Fruit fly (Drosophila melanogaster) whole organism, embryonic: Measurements from ENCODE around the gene CG7352.

ENCODE experiments used
- Atf3 ChIP-seq: fragments of 200-800 bp; sonication (Bioruptor generic); optimal IDR thresholded peaks from 3 replicates; lab custom pipeline; 2016; ENCODE audit warnings: missing biosample characterization, missing genetic modification characterization
- B-H2 ChIP-seq: fragments of 200-800 bp; sonication (Bioruptor generic); optimal IDR thresholded peaks from 2 replicates; lab custom pipeline; 2018; ENCODE audit warnings: missing biosample characterization, mild to moderate bottlenecking, missing genetic modification characterization
- BtbVII ChIP-seq: fragments of 200-800 bp; sonication (Bioruptor generic); optimal IDR thresholded peaks from 3 replicates; lab custom pipeline; 2017; ENCODE audit warnings: missing biosample characterization, mild to moderate bottlenecking, missing genetic modification characterization
- CG11093 ChIP-seq: fragments of 200-800 bp; sonication (Bioruptor generic); IDR thresholded peaks from 3 replicates; pipeline ENCODE4 v1.3.6; 2022; ENCODE audit warnings: missing biosample characterization, missing genetic modification characterization
- CG13894 ChIP-seq: fragments of 200-800 bp; sonication (Bioruptor generic); optimal IDR thresholded peaks from 3 replicates; lab custom pipeline; 2018; ENCODE audit warnings: missing biosample characterization, mild to moderate bottlenecking, missing genetic modification characterization, moderate library complexity
- CG1603 ChIP-seq: fragments of 200-800 bp; sonication (Bioruptor generic); optimal IDR thresholded peaks from 2 replicates; lab custom pipeline; 2019; ENCODE audit warnings: missing biosample characterization, mild to moderate bottlenecking, missing genetic modification characterization, moderate library complexity
- CG17186 ChIP-seq: fragments of 200-800 bp; sonication (Bioruptor generic); optimal IDR thresholded peaks from 3 replicates; lab custom pipeline; 2017; ENCODE audit warnings: missing biosample characterization, missing genetic modification reagents, missing genetic modification characterization
- CG18599 ChIP-seq: fragments of 200-800 bp; sonication (Bioruptor generic); optimal IDR thresholded peaks from 3 replicates; lab custom pipeline; 2017; ENCODE audit warnings: missing biosample characterization, missing genetic modification characterization, mild to moderate bottlenecking, moderate library complexity, missing genetic modification reagents
- CG2199 ChIP-seq: fragments of 200-800 bp; sonication (Bioruptor generic); IDR thresholded peaks from 3 replicates; pipeline ENCODE4 v1.3.6; 2022; ENCODE audit warnings: missing biosample characterization, missing genetic modification characterization
- CG2678 ChIP-seq: fragments of 200-800 bp; sonication (Bioruptor generic); optimal IDR thresholded peaks from 3 replicates; lab custom pipeline; 2019; ENCODE audit warnings: missing biosample characterization, mild to moderate bottlenecking, missing genetic modification characterization, moderate library complexity
- CG34376 ChIP-seq: fragments of 200-800 bp; sonication (Bioruptor generic); optimal IDR thresholded peaks from 2 replicates; lab custom pipeline; 2018; ENCODE audit warnings: missing biosample characterization, mild to moderate bottlenecking, missing genetic modification characterization
- CG6813 ChIP-seq: fragments of 200-800 bp; sonication (Bioruptor generic); optimal IDR thresholded peaks from 2 replicates; lab custom pipeline; 2017; ENCODE audit warnings: missing biosample characterization, missing genetic modification characterization, mild to moderate bottlenecking, moderate library complexity, missing genetic modification reagents
- CG8290 ChIP-seq, 3 experiments: fragments of 200-800 bp; sonication (Bioruptor generic); optimal IDR thresholded peaks; 2 replicates each; lab custom pipeline; 2016 to 2019; ENCODE audit warnings: missing biosample characterization in 3 of 3, missing genetic modification characterization in 3 of 3, mild to moderate bottlenecking in 2 of 3, moderate library complexity in 1 of 3
- CG8924 ChIP-seq: fragments of 200-800 bp; optimal IDR thresholded peaks from 3 replicates; lab custom pipeline; 2019; ENCODE audit warnings: missing biosample characterization, mild to moderate bottlenecking, missing genetic modification characterization, moderate library complexity
- CG9727 ChIP-seq: fragments of 200-800 bp; sonication (Bioruptor generic); optimal IDR thresholded peaks from 3 replicates; lab custom pipeline; 2017; ENCODE audit warnings: missing biosample characterization, mild to moderate bottlenecking, missing genetic modification characterization
- CrebB ChIP-seq: fragments of 200-800 bp; sonication (Bioruptor generic); optimal IDR thresholded peaks from 3 replicates; lab custom pipeline; 2018; ENCODE audit warnings: missing biosample characterization, mild to moderate bottlenecking, missing genetic modification characterization
- Dp ChIP-seq: fragments of 200-800 bp; sonication (Bioruptor generic); optimal IDR thresholded peaks from 2 replicates; lab custom pipeline; 2018; ENCODE audit warnings: missing biosample characterization, mild to moderate bottlenecking, missing genetic modification characterization, moderate library complexity
- Elba2 ChIP-seq: fragments of 200-800 bp; sonication (Bioruptor generic); optimal IDR thresholded peaks from 3 replicates; lab custom pipeline; 2016; ENCODE audit warnings: missing biosample characterization, missing genetic modification characterization
- Fer1 ChIP-seq: fragments of 200-800 bp; sonication (Bioruptor generic); optimal IDR thresholded peaks from 2 replicates; lab custom pipeline; 2017; ENCODE audit warnings: missing biosample characterization, mild to moderate bottlenecking, missing genetic modification characterization
- Max ChIP-seq: fragments of 200-800 bp; sonication (Bioruptor generic); optimal IDR thresholded peaks from 2 replicates; lab custom pipeline; 2016; ENCODE audit warnings: missing biosample characterization, mild to moderate bottlenecking, missing genetic modification characterization
- Nf-YB ChIP-seq: fragments of 200-800 bp; sonication (Bioruptor generic); optimal IDR thresholded peaks from 3 replicates; lab custom pipeline; 2019; ENCODE audit warnings: missing biosample characterization, mild to moderate bottlenecking, missing genetic modification characterization, moderate library complexity
- Nf-YC ChIP-seq: fragments of 200-800 bp; optimal IDR thresholded peaks from 3 replicates; lab custom pipeline; 2019; ENCODE audit warnings: missing biosample characterization, mild to moderate bottlenecking, missing genetic modification characterization, moderate library complexity
- NfI ChIP-seq: fragments of 200-800 bp; sonication (Bioruptor generic); optimal IDR thresholded peaks from 3 replicates; lab custom pipeline; 2018; ENCODE audit warnings: missing biosample characterization, mild to moderate bottlenecking, missing genetic modification characterization, moderate library complexity
- Sin3A ChIP-seq: fragments of >200 bp; optimal IDR thresholded peaks from 2 replicates; lab custom pipeline; 2018
- Stat92E ChIP-seq, 3 experiments: fragments of >200 bp in 2 of 3; fragments of 200-800 bp in 1 of 3; sonication (Bioruptor generic) in 1 of 3; optimal IDR thresholded peaks; 2 replicates each; lab custom pipeline; 2017 to 2019; ENCODE audit warnings: missing biosample characterization in 3 of 3, missing genetic modification characterization in 3 of 3, mild to moderate bottlenecking in 1 of 3, moderate library complexity in 1 of 3
- cg ChIP-seq: fragments of 200-800 bp; sonication (Bioruptor generic); optimal IDR thresholded peaks from 3 replicates; lab custom pipeline; 2019; ENCODE audit warnings: missing biosample characterization, mild to moderate bottlenecking, missing genetic modification characterization, moderate library complexity
- chinmo ChIP-seq: fragments of 200-800 bp; sonication (Bioruptor generic); IDR thresholded peaks from 4 replicates; pipeline ENCODE4 v1.3.6; 2022; ENCODE audit warnings: missing biosample characterization, missing genetic modification characterization; ENCODE audit not compliant: partially characterized antibody
- ci ChIP-seq: fragments of 200-800 bp; sonication (Bioruptor generic); IDR thresholded peaks from 3 replicates; pipeline ENCODE4 v1.3.6; 2022; ENCODE audit warnings: missing biosample characterization, missing genetic modification characterization
- en ChIP-seq: fragments of 200-800 bp; sonication (Bioruptor generic); optimal IDR thresholded peaks from 2 replicates; lab custom pipeline; 2016; ENCODE audit warnings: missing biosample characterization, missing genetic modification characterization
- fd64A ChIP-seq: fragments of 200-800 bp; sonication (Bioruptor generic); optimal IDR thresholded peaks from 3 replicates; lab custom pipeline; 2018; ENCODE audit warnings: missing biosample characterization, mild to moderate bottlenecking, missing genetic modification characterization
- ftz-f1 ChIP-seq: fragments of 200-800 bp; sonication (Bioruptor generic); optimal IDR thresholded peaks from 2 replicates; lab custom pipeline; 2016; ENCODE audit warnings: missing biosample characterization, missing genetic modification characterization
- gcm ChIP-seq: fragments of 200-800 bp; sonication (Bioruptor generic); optimal IDR thresholded peaks from 2 replicates; lab custom pipeline; 2019; ENCODE audit warnings: missing biosample characterization, mild to moderate bottlenecking, missing genetic modification characterization, moderate library complexity
- hbn ChIP-seq: fragments of 200-800 bp; sonication (Bioruptor generic); IDR thresholded peaks from 2 replicates; pipeline ENCODE4 v1.3.6; 2022; ENCODE audit warnings: missing biosample characterization, missing genetic modification characterization; ENCODE audit not compliant: partially characterized antibody
- insv ChIP-seq, 2 experiments: fragments of 200-800 bp; sonication (Bioruptor generic); optimal IDR thresholded peaks; 3 replicates each; lab custom pipeline; 2016 to 2018; ENCODE audit warnings: missing biosample characterization in 2 of 2, missing genetic modification characterization in 2 of 2
- kah ChIP-seq: fragments of 200-800 bp; sonication (Bioruptor generic); optimal IDR thresholded peaks from 2 replicates; lab custom pipeline; 2018; ENCODE audit warnings: missing biosample characterization, mild to moderate bottlenecking, missing genetic modification characterization
- lab ChIP-seq: fragments of 200-800 bp; sonication (Bioruptor generic); optimal IDR thresholded peaks from 3 replicates; lab custom pipeline; 2017; ENCODE audit warnings: missing biosample characterization, missing genetic modification characterization, mild to moderate bottlenecking, moderate library complexity, missing genetic modification reagents
- lola ChIP-seq, 3 experiments: fragments of >200 bp in 2 of 3; fragments of 200-800 bp in 1 of 3; sonication (Bioruptor generic) in 1 of 3; optimal IDR thresholded peaks; 2 replicates each; lab custom pipeline; 2017 to 2019; ENCODE audit warnings: missing biosample characterization in 3 of 3, missing genetic modification characterization in 3 of 3, mild to moderate bottlenecking in 1 of 3, moderate library complexity in 1 of 3
- oc ChIP-seq: fragments of 200-800 bp; sonication (Bioruptor generic); optimal IDR thresholded peaks from 2 replicates; lab custom pipeline; 2018; ENCODE audit warnings: missing biosample characterization, mild to moderate bottlenecking, missing genetic modification characterization, moderate library complexity
- pan ChIP-seq, 4 experiments: fragments of >200 bp in 3 of 4; fragments of 200-800 bp in 1 of 4; sonication (Bioruptor generic) in 1 of 4; optimal IDR thresholded peaks in 3 of 4; IDR thresholded peaks in 1 of 4; 2 replicates each; pipeline versions ENCODE4 v1.3.6 to Lab custom; 2017 to 2022; ENCODE audit warnings: missing biosample characterization in 2 of 4, missing genetic modification characterization in 2 of 4, mixed read lengths in 1 of 4
- row ChIP-seq: fragments of 200-800 bp; sonication (Bioruptor generic); IDR thresholded peaks from 3 replicates; pipeline ENCODE4 v1.3.6; 2022; ENCODE audit warnings: missing biosample characterization, missing genetic modification characterization
- run ChIP-seq: fragments of 200-800 bp; sonication (Bioruptor generic); optimal IDR thresholded peaks from 3 replicates; lab custom pipeline; 2018; ENCODE audit warnings: missing biosample characterization, mild to moderate bottlenecking, missing genetic modification characterization
- sna ChIP-seq: fragments of 200-800 bp; sonication (Bioruptor generic); IDR thresholded peaks from 2 replicates; pipeline ENCODE4 v1.3.6; 2022; ENCODE audit warnings: missing biosample characterization, missing genetic modification characterization; ENCODE audit not compliant: partially characterized antibody
- sr ChIP-seq: fragments of 200-800 bp; sonication (Bioruptor generic); IDR thresholded peaks from 3 replicates; pipeline ENCODE4 v1.3.6; 2022; ENCODE audit warnings: missing biosample characterization, missing genetic modification characterization
- tap ChIP-seq: fragments of 200-800 bp; optimal IDR thresholded peaks from 3 replicates; lab custom pipeline; 2019; ENCODE audit warnings: missing biosample characterization, mild to moderate bottlenecking, missing genetic modification characterization, moderate library complexity
- toy ChIP-seq: fragments of 200-800 bp; sonication (Bioruptor generic); IDR thresholded peaks from 2 replicates; pipeline ENCODE4 v1.3.6; 2022; ENCODE audit warnings: missing biosample characterization, missing genetic modification characterization
- twi ChIP-seq: fragments of 200-800 bp; optimal IDR thresholded peaks from 2 replicates; lab custom pipeline; 2019; ENCODE audit warnings: missing biosample characterization, mild to moderate bottlenecking, missing genetic modification characterization, moderate library complexity
- zen ChIP-seq: fragments of 200-800 bp; sonication (Bioruptor generic); optimal IDR thresholded peaks from 3 replicates; lab custom pipeline; 2018; ENCODE audit warnings: missing biosample characterization, mild to moderate bottlenecking, missing genetic modification characterization, moderate library complexity

The CG7352 gene

DNA sequence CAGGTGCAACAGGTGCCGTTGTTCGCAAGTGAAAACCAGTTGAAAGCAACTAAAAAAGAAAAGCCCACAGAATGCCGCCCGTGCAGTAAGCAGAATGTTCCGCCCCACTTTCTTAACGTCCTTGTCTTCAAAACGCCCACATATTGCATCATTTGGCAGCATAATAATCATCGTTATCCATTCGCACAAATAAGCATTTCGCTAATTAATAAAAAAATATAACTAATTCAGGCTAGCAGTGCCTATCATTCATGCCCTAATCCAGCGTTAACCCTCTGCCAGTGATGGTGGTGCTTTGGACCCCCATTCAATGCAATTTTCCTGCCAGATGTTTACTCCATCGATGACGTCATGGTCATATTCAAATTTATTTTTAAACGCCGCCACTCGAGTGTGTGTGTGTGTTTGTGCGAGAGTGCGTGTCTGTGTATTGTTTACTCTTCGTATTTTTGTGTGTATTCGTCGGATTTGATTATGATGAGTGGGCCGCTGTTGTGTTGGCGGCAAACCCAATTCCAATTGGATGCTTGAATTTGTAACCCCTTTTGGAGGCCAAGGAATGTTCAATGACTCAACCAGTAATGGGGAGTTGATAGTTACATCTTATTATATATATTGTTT, 10.1 kb downstream of the CG7352 start:
- TF ChIP-seq CG18599 (peak; percentile 5), Sin3A (lab: Kevin White, UChicago) (no peak), gcm (GFP tag; lab: Kevin White, UChicago) (peak; percentile 64), CG13894 (tag; lab: Kevin White, UChicago) (peak; percentile 2), twi (tag; lab: Kevin White, UChicago) (peak; percentile 72), oc (peak; percentile 28), run (tag; lab: Kevin White, UChicago) (no peak), CG34376 (GFP tag; lab: Kevin White, UChicago) (peak; percentile 12), en (GFP tag; lab: Kevin White, UChicago) (no peak), CG8290 (GFP tag; optimal IDR thresholded peaks at IDR 0.05; lab: Kevin White, UChicago) (no peak), CG8290 (tag; optimal IDR thresholded peaks at IDR 0.05; lab: Kevin White, UChicago) (peak in 1 of 2 experiments; percentile 51), pan (optimal IDR thresholded peaks at IDR 0.05; lab: Kevin White, UChicago) (no peak), pan (GFP tag; optimal IDR thresholded peaks at IDR 0.05 in 1 of 2, IDR thresholded peaks at IDR 0.05 in 1 of 2) (peak in 1 of 2 experiments; percentile 35), CG11093 (GFP tag; lab: Robert Waterston, UW) (no peak), sr (GFP tag; lab: Robert Waterston, UW) (peak; percentile 89), CrebB (tag; lab: Kevin White, UChicago) (peak; percentile 13), chinmo (GFP tag; lab: Robert Waterston, UW) (peak; percentile 85; the same call in 2 of the 4 replicates), Elba2 (peak; percentile 2), NfI (GFP tag; lab: Kevin White, UChicago) (peak; percentile 25), lola (GFP tag; optimal IDR thresholded peaks at IDR 0.05; lab: Kevin White, UChicago) (no peak), CG17186 (no peak), Max (GFP tag; lab: Kevin White, UChicago) (peak; percentile 2), CG9727 (GFP tag; lab: Kevin White, UChicago) (no peak), B-H2 (peak; percentile 27), CG6813 (GFP tag; lab: Kevin White, UChicago) (peak; percentile 14), CG8924 (tag; lab: Kevin White, UChicago) (peak; percentile 1), tap (tag; lab: Kevin White, UChicago) (peak; percentile 8), Atf3 (GFP tag; lab: Kevin White, UChicago) (peak; percentile 40), Dp (GFP tag; lab: Kevin White, UChicago) (no peak), cg (GFP tag; lab: Kevin White, UChicago) (peak; percentile 92), ftz-f1 (GFP tag; lab: Kevin White, UChicago) (peak; percentile 32), CG1603 (tag; lab: Kevin White, UChicago) (peak; percentile 22), ci (0 out of 3 replicates have a peak, but pooled peaks have one; percentile 50), zen (no peak), lab (peak; percentile 10), kah (GFP tag; lab: Kevin White, UChicago) (peak; percentile 42), Stat92E (GFP tag; optimal IDR thresholded peaks at IDR 0.05; lab: Kevin White, UChicago) (peak in 1 of 3 experiments; percentile 56), toy (GFP tag; lab: Robert Waterston, UW) (no peak), sna (GFP tag; lab: Robert Waterston, UW) (no peak), CG2678 (tag; lab: Kevin White, UChicago) (no peak), hbn (GFP tag; lab: Robert Waterston, UW) (no peak), Nf-YC (peak; percentile 73), Nf-YB (GFP tag; lab: Kevin White, UChicago) (peak; percentile 45), row (GFP tag; lab: Robert Waterston, UW) (0 out of 3 replicates have a peak, but pooled peaks have one; percentile 2), Fer1 (peak; percentile 12), fd64A (peak; percentile 41), CG2199 (GFP tag; lab: Robert Waterston, UW) (0 out of 3 replicates have a peak, but pooled peaks have one; percentile 9), BtbVII (GFP tag; lab: Kevin White, UChicago) (peak; percentile 89), insv (GFP tag; optimal IDR thresholded peaks at IDR 0.05; lab: Kevin White, UChicago) (peak in 1 of 2 experiments; percentile 83)
